Worm (Caenorhabditis elegans) whole organism, L2 larva: ENCODE data around the gene srw-19.

ENCODE experiments used
- C34F6.9 ChIP-seq: fragments of 150-350 bp; optimal IDR thresholded peaks from 2 replicates; lab custom pipeline; 2014; ENCODE audit warnings: missing biosample characterization, missing genetic modification characterization
- Y55F3AM.14 ChIP-seq: fragments of 200-800 bp; sonication (Bioruptor generic); optimal IDR thresholded peaks from 2 replicates; lab custom pipeline; 2018; ENCODE audit warnings: mild to moderate bottlenecking, missing genetic modification characterization, missing compliant biosample characterization
- aly-2 ChIP-seq: fragments of 150-350 bp; optimal IDR thresholded peaks from 2 replicates; lab custom pipeline; 2014; ENCODE audit warnings: missing biosample characterization, missing genetic modification characterization
- ceh-16 ChIP-seq: fragments of 150-350 bp; optimal IDR thresholded peaks from 2 replicates; lab custom pipeline; 2014; ENCODE audit warnings: missing biosample characterization, missing genetic modification characterization
- fos-1 ChIP-seq: fragments of 150-350 bp; optimal IDR thresholded peaks from 2 replicates; lab custom pipeline; 2014; ENCODE audit warnings: missing biosample characterization, missing genetic modification characterization
- lin-39 ChIP-seq: fragments of 150-350 bp; optimal IDR thresholded peaks from 2 replicates; lab custom pipeline; 2014; ENCODE audit warnings: missing biosample characterization, missing genetic modification reagents, missing genetic modification characterization
- lsy-2 ChIP-seq, 2 experiments: fragments of 150-350 bp in 1 of 2; sonication (generic microtip) in 1 of 2; optimal IDR thresholded peaks; 2 replicates each; lab custom pipeline; 2014 to 2017; ENCODE audit warnings: missing biosample characterization in 2 of 2, missing genetic modification characterization in 2 of 2
- mdl-1 ChIP-seq, 2 experiments: fragments of 150-350 bp in 1 of 2; sonication (generic microtip) in 1 of 2; optimal IDR thresholded peaks; 2 replicates each; lab custom pipeline; 2017; ENCODE audit warnings: missing biosample characterization in 2 of 2, missing genetic modification characterization in 2 of 2
- nhr-11 ChIP-seq: fragments of 150-350 bp; optimal IDR thresholded peaks from 2 replicates; lab custom pipeline; 2014; ENCODE audit warnings: missing biosample characterization, missing genetic modification characterization
- nhr-12 ChIP-seq: fragments of 150-350 bp; optimal IDR thresholded peaks from 2 replicates; lab custom pipeline; 2014; ENCODE audit warnings: missing biosample characterization, missing genetic modification characterization
- nhr-6 ChIP-seq: fragments of 150-350 bp; optimal IDR thresholded peaks from 2 replicates; lab custom pipeline; 2014; ENCODE audit warnings: missing biosample characterization, missing genetic modification characterization
- unc-62 ChIP-seq: fragments of 150-350 bp; optimal IDR thresholded peaks from 2 replicates; lab custom pipeline; 2014; ENCODE audit warnings: missing biosample characterization, missing genetic modification reagents, missing genetic modification characterization
- ztf-4 ChIP-seq: fragments of 150-350 bp; optimal IDR thresholded peaks from 2 replicates; lab custom pipeline; 2014; ENCODE audit warnings: missing biosample characterization, missing genetic modification characterization

- TF ChIP-seq nhr-12 = no peak
- no peak for TF ChIP-seq unc-62 (GFP tag; lab: Kevin White, UChicago)
- TF ChIP-seq Y55F3AM.14 (GFP tag; lab: Kevin White, UChicago) = no peak
- no peak for TF ChIP-seq fos-1 (tag; lab: Kevin White, UChicago)
- TF ChIP-seq lsy-2 (tag; optimal IDR thresholded peaks at IDR 0.05; lab: Kevin White, UChicago) = no peak
- no peak for TF ChIP-seq aly-2 (tag; lab: Kevin White, UChicago)
- TF ChIP-seq ceh-16 (tag; lab: Kevin White, UChicago) = no peak
- TF ChIP-seq C34F6.9 = no peak
- no peak for TF ChIP-seq ztf-4 (tag; lab: Kevin White, UChicago)
- no peak for TF ChIP-seq nhr-11 (tag; lab: Kevin White, UChicago)
- no peak for TF ChIP-seq nhr-6
- no peak for TF ChIP-seq lin-39 (tag; lab: Kevin White, UChicago)
- TF ChIP-seq mdl-1 (tag; optimal IDR thresholded peaks at IDR 0.05; lab: Kevin White, UChicago) = no peak
Measured at ce11 chrV:15315827-15316527, 34.8 kb upstream of the srw-19 start, which contains the start of the genes srt-22 and nhr-246.
